Worm (Caenorhabditis elegans) whole organism, L4 larva: ENCODE results near the gene Y75B8A.18.

ENCODE experiments used
- D1046.2 ChIP-seq: fragments of 200-800 bp; sonication (Bioruptor generic); IDR thresholded peaks from 2 replicates; pipeline ENCODE4 v1.3.6; 2022; ENCODE audit warnings: missing genetic modification characterization, missing compliant biosample characterization
- T20F7.1 ChIP-seq: fragments of 200-800 bp; sonication (Bioruptor generic); optimal IDR thresholded peaks from 2 replicates; lab custom pipeline; 2018; ENCODE audit warnings: mild to moderate bottlenecking, missing genetic modification characterization, missing compliant biosample characterization
- Y75B8A.6 ChIP-seq: fragments of 200-800 bp; sonication (Bioruptor generic); IDR thresholded peaks from 2 replicates; pipeline ENCODE4 v1.3.6; 2022; ENCODE audit warnings: missing genetic modification reagents, missing genetic modification characterization, missing compliant biosample characterization
- aha-1 ChIP-seq: fragments of 150-350 bp; peaks from one replicate; lab custom pipeline; 2014; ENCODE audit warnings: missing biosample characterization, missing genetic modification characterization
- cey-2 ChIP-seq: sonication (generic microtip); optimal IDR thresholded peaks from 3 replicates; lab custom pipeline; 2017; ENCODE audit warnings: missing genetic modification characterization, mild to moderate bottlenecking, missing compliant biosample characterization, antibody characterized with exemption, borderline replicate concordance; ENCODE audit not compliant: insufficient read depth
- ctbp-1 ChIP-seq: fragments of 200-800 bp; sonication (Bioruptor generic); IDR thresholded peaks from 2 replicates; pipeline ENCODE4 v1.3.6; 2022; ENCODE audit warnings: missing genetic modification reagents, missing genetic modification characterization, missing compliant biosample characterization
- daf-16 ChIP-seq, 3 experiments: sonication (generic microtip); optimal IDR thresholded peaks; 2 replicates each; lab custom pipeline; 2016 to 2017; ENCODE audit warnings: missing genetic modification characterization in 3 of 3, missing genetic modification reagents in 3 of 3, mild to moderate bottlenecking in 2 of 3, missing compliant biosample characterization in 2 of 3, missing biosample characterization in 1 of 3, moderate library complexity in 1 of 3
- dve-1 ChIP-seq: sonication (generic microtip); optimal IDR thresholded peaks from 2 replicates; lab custom pipeline; 2017; ENCODE audit warnings: antibody characterized with exemption, mild to moderate bottlenecking, missing genetic modification characterization, missing compliant biosample characterization; ENCODE audit not compliant: insufficient read depth
- hmg-1.1 ChIP-seq: fragments of 200-800 bp; sonication (Bioruptor generic); IDR thresholded peaks from 2 replicates; pipeline ENCODE4 v1.3.6; 2022; ENCODE audit warnings: missing genetic modification reagents, missing genetic modification characterization, missing compliant biosample characterization
- lin-29 ChIP-seq: fragments of 200-800 bp; sonication (Bioruptor generic); IDR thresholded peaks from 2 replicates; pipeline ENCODE4 v1.3.6; 2022; ENCODE audit warnings: missing genetic modification reagents, missing genetic modification characterization, missing compliant biosample characterization
- lir-3 ChIP-seq: sonication (generic microtip); optimal IDR thresholded peaks from 2 replicates; lab custom pipeline; 2016; ENCODE audit warnings: mild to moderate bottlenecking, missing genetic modification characterization, missing compliant biosample characterization
- mxl-2 ChIP-seq: fragments of 200-800 bp; sonication (Bioruptor generic); conservative IDR thresholded peaks from 2 replicates; pipeline ENCODE4 v1.3.6; 2022; ENCODE audit warnings: missing genetic modification reagents, missing genetic modification characterization, missing compliant biosample characterization
- nhr-10 ChIP-seq: fragments of 150-350 bp; optimal IDR thresholded peaks from 2 replicates; lab custom pipeline; 2014; ENCODE audit warnings: missing biosample characterization, missing genetic modification characterization
- nhr-102 ChIP-seq: sonication (generic microtip); optimal IDR thresholded peaks from 2 replicates; lab custom pipeline; 2016; ENCODE audit warnings: mild to moderate bottlenecking, missing genetic modification characterization, moderate library complexity, missing compliant biosample characterization
- nhr-42 ChIP-seq: fragments of 200-800 bp; sonication (Bioruptor generic); IDR thresholded peaks from 2 replicates; pipeline ENCODE4 v1.3.6; 2022; ENCODE audit warnings: missing genetic modification characterization, missing compliant biosample characterization
- nhr-48 ChIP-seq: sonication (generic microtip); optimal IDR thresholded peaks from 2 replicates; lab custom pipeline; 2016; ENCODE audit warnings: mild to moderate bottlenecking, missing genetic modification characterization, missing compliant biosample characterization
- pha-4 ChIP-seq, 2 experiments: fragments of 150-350 bp in 1 of 2; fragments of 200-800 bp in 1 of 2; sonication (Bioruptor generic) in 1 of 2; IDR thresholded peaks in 1 of 2; optimal IDR thresholded peaks in 1 of 2; 2 replicates each; pipeline versions ENCODE4 v1.3.6 to Lab custom; 2014 to 2022; ENCODE audit warnings: missing genetic modification characterization in 2 of 2, missing genetic modification reagents in 2 of 2, missing biosample characterization in 1 of 2, missing compliant biosample characterization in 1 of 2
- php-3 ChIP-seq: fragments of 200-800 bp; sonication (Bioruptor generic); IDR thresholded peaks from 2 replicates; pipeline ENCODE4 v1.3.6; 2022; ENCODE audit warnings: missing genetic modification reagents, missing genetic modification characterization, missing compliant biosample characterization
- pqm-1 ChIP-seq: sonication (generic microtip); optimal IDR thresholded peaks from 2 replicates; lab custom pipeline; 2017; ENCODE audit warnings: missing biosample characterization, missing genetic modification characterization
- saeg-2 ChIP-seq: fragments of 200-800 bp; sonication (Bioruptor generic); IDR thresholded peaks from 2 replicates; pipeline ENCODE4 v1.3.6; 2022; ENCODE audit warnings: missing genetic modification reagents, missing genetic modification characterization, missing compliant biosample characterization
- set-16 ChIP-seq: fragments of 200-800 bp; sonication (Bioruptor generic); IDR thresholded peaks from 2 replicates; pipeline ENCODE4 v1.3.6; 2022; ENCODE audit warnings: missing genetic modification reagents, missing genetic modification characterization, missing compliant biosample characterization
- skn-1 ChIP-seq: fragments of 150-350 bp; optimal IDR thresholded peaks from 2 replicates; lab custom pipeline; 2014; ENCODE audit warnings: missing biosample characterization, missing genetic modification characterization
- snpc-1.2 ChIP-seq: fragments of 200-800 bp; sonication (Bioruptor generic); IDR thresholded peaks from 2 replicates; pipeline ENCODE4 v1.3.6; 2022; ENCODE audit warnings: missing genetic modification reagents, missing genetic modification characterization, missing compliant biosample characterization
- spr-1 ChIP-seq: sonication (generic microtip); optimal IDR thresholded peaks from 2 replicates; lab custom pipeline; 2016; ENCODE audit warnings: mild to moderate bottlenecking, missing genetic modification characterization, missing compliant biosample characterization
- tag-97 ChIP-seq: fragments of 200-800 bp; sonication (Bioruptor generic); IDR thresholded peaks from 2 replicates; pipeline ENCODE4 v1.3.6; 2022; ENCODE audit warnings: missing genetic modification characterization, missing compliant biosample characterization
- zag-1 ChIP-seq: fragments of 150-350 bp; optimal IDR thresholded peaks from 2 replicates; lab custom pipeline; 2014; ENCODE audit warnings: missing biosample characterization, missing genetic modification characterization
- zfp-3 ChIP-seq: fragments of 200-800 bp; sonication (Bioruptor generic); conservative IDR thresholded peaks from 2 replicates; pipeline ENCODE4 v1.3.6; 2022; ENCODE audit warnings: missing genetic modification reagents, missing genetic modification characterization, missing compliant biosample characterization
- zip-11 ChIP-seq: fragments of 200-800 bp; sonication (Bioruptor generic); IDR thresholded peaks from 2 replicates; pipeline ENCODE4 v1.3.6; 2022; ENCODE audit warnings: missing genetic modification characterization, missing compliant biosample characterization
- zip-2 ChIP-seq: fragments of 150-350 bp; optimal IDR thresholded peaks from 2 replicates; lab custom pipeline; 2014; ENCODE audit warnings: missing biosample characterization, missing genetic modification characterization
- ztf-11 ChIP-seq: fragments of 150-350 bp; optimal IDR thresholded peaks from 2 replicates; lab custom pipeline; 2014; ENCODE audit warnings: missing biosample characterization, missing genetic modification characterization

Y75B8A.18 gene

DNA sequence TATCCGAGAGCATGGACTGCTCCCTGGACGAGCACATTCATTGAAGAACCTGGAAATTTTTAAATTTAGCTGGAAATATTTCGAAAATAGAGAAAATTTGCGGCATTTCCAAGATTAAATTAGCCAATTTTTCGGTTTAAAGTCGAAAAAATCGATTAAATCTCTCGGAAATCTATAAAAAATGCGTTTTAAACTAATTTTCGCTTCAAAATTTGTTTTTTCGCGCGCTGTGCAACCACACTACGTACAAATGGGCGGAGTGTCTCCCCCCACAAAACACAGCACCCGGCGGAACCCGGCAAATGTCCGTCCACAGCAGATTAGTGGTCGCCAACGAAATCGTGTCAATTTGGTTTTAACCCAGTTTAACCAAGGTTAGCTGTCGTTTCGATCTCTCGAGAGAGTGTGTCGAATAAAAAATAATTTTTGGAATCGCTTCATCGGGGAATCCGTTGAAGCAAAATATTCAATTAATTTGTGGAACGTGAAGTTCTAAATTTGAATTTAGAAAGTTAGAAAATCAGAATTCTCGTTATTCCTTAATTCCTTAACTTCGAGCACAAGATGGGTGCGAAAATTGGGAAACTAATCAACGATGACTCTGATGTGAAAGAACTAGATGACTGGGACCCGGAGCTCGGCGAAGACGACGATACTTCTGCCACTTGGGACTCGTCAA lies 24.2 kb upstream of the Y75B8A.18 start, which contains the start of the genes tim-1 and Y75B8A.23 (continued):
- TF ChIP-seq zag-1 (tag; lab: Kevin White, UChicago) (no peak), saeg-2 (no peak), hmg-1.1 (GFP tag; lab: Robert Waterston, UW) (peak; percentile 91), zfp-3 (GFP tag; lab: Robert Waterston, UW) (peak; percentile 91), lir-3 (tag; lab: Kevin White, UChicago) (peak; percentile 37), pha-4 (GFP tag; IDR thresholded peaks at IDR 0.05; lab: Robert Waterston, UW) (peak; percentile 81; the same call in 1 of the 2 replicates), pha-4 (tag; optimal IDR thresholded peaks at IDR 0.05; lab: Kevin White, UChicago) (no peak), nhr-10 (tag; lab: Kevin White, UChicago) (no peak), Y75B8A.6 (GFP tag; lab: Robert Waterston, UW) (no peak), zip-2 (tag; lab: Kevin White, UChicago) (peak; percentile 60), cey-2 (tag; lab: Kevin White, UChicago) (no peak), php-3 (GFP tag; lab: Robert Waterston, UW) (peak; percentile 50; the same call in 1 of the 2 replicates), T20F7.1 (GFP tag; lab: Kevin White, UChicago) (no peak), spr-1 (tag; lab: Kevin White, UChicago) (peak; percentile 86), zip-11 (GFP tag; lab: Robert Waterston, UW) (no peak), ctbp-1 (GFP tag; lab: Robert Waterston, UW) (peak; percentile 85)

DNA sequence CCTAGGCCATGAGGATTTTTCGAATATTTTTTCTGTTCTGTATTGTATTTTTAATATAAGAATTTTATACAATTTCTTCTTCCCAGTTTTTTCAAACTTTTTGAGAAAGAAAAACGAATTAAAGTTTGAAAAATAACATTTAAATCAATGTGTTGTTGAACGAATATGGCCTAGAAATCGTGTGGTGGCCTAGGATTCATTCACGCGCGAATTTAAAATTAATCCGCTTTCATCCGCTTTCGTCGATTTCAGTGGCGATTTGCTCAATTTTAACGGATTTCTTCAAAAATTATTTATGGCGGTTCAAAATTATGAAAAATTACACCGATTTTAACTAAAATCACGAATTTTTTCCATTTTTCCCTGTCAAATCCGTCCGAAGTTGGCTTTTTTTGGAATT lies 21.3 kb upstream of the Y75B8A.18 start:
- no peak for TF ChIP-seq nhr-102 (tag; lab: Kevin White, UChicago)
- TF ChIP-seq cey-2 (tag; lab: Kevin White, UChicago): no peak
- TF ChIP-seq saeg-2: no peak
- TF ChIP-seq skn-1 (tag; lab: Kevin White, UChicago): no peak
- no peak for TF ChIP-seq D1046.2 (GFP tag; lab: Robert Waterston, UW)
- no peak for TF ChIP-seq pqm-1 (tag; lab: Kevin White, UChicago)

DNA sequence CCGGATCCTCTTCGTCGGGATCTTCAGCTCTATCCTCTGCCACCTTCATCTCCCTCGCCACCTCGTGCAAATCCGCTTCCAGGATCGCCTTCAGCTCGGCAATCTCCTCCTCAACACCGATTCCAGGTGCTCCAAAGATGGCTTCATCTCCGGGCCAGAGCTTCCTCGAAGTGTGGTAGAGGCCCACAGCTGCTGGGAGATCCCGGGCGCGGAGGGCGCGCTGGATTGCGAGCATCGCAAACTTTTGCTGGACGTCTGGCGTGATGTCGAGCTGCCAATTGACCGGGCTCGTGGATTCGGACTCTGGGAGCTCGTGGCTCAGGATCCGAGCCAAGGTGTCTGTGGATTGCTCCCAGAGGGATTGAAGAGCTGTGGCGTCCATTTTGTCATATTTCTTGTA lies 19.5 kb upstream of the Y75B8A.18 start:
- peak; percentile 96 for TF ChIP-seq set-16 (GFP tag; lab: Robert Waterston, UW)
- TF ChIP-seq nhr-48 (tag; lab: Kevin White, UChicago): no peak
- no peak for TF ChIP-seq zag-1 (tag; lab: Kevin White, UChicago)
- TF ChIP-seq T20F7.1 (GFP tag; lab: Kevin White, UChicago): no peak

DNA sequence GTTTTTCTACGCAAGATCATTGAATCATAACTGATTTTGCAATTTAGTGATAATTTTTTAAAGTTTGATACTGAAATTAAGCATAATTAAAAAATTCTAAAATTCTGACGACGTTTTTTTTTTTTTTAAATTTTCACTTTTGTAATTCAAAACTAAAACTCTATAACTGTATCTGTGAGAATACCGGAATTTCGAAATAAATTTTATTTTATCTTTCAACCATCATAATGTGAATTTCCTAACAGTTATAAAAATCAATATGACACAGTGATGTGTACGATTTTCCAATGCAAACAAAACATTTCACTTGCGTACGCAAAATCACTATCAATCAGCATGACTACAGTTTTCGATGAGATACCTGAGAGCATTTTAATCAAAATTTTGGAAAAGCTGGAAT lies 9.9 kb upstream of the Y75B8A.18 start, which contains the start of the genes grl-15 and fbxa-89:
Gene grl-15 (minus strand): TSS at position 101 of the 400 bp plus-strand sequence.
Gene fbxa-89 (plus strand): TSS at position 271 of the 400 bp plus-strand sequence.
- no peak for TF ChIP-seq lin-29 (GFP tag; lab: Robert Waterston, UW)
- no peak for TF ChIP-seq tag-97 (GFP tag; lab: Robert Waterston, UW)
- TF ChIP-seq daf-16 (GFP tag; optimal IDR thresholded peaks at IDR 0.05; lab: Kevin White, UChicago): no peak
- TF ChIP-seq daf-16 (tag; optimal IDR thresholded peaks at IDR 0.05; lab: Kevin White, UChicago): peak; percentile 45
- TF ChIP-seq dve-1 (tag; lab: Kevin White, UChicago): peak; percentile 34
- no peak for TF ChIP-seq nhr-42 (GFP tag; lab: Robert Waterston, UW)
- TF ChIP-seq aha-1 (tag; lab: Kevin White, UChicago): peak; percentile 51
- no peak for TF ChIP-seq D1046.2 (GFP tag; lab: Robert Waterston, UW)

DNA sequence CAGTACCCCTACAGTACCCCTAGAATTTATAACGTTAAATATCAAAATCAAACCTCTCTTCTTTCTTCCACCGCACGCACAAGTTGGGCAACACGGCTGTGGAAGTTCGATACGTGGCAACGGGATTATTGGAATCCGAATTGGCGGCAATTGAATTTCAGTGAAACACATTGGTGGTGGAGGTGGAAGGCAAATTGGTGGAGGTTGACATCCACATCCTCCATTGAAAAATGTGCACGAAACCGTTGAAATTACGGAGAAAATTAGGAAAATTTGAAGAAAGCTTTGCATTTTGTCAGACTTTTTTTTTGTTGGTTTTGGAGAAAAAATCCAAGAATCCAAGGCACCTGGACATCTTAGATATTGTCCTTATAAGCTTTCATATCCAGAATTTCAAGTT lies 9.3 kb upstream of the Y75B8A.18 start:
- TF ChIP-seq nhr-48 (tag; lab: Kevin White, UChicago) (no peak), aha-1 (tag; lab: Kevin White, UChicago) (peak; percentile 91)

DNA sequence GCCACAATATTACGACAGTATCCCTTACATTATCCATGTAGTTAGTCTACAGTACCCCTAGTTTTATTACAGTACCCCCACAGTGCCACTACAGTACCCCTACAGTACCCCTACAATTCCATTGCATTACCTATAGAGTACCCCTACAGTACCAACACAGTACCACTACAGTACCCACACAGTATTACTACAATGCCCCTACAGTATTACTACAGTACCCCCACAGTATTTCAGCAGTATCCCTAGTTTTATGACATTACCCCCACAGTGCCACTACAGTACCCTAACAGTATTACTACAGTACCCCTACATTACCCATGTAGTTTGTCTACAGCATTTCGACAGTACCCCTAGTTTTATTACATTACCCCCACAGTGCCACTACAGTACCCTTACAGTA lies 7.5 kb upstream of the Y75B8A.18 start:
- TF ChIP-seq ztf-11: no peak
- no peak for TF ChIP-seq mxl-2 (GFP tag; lab: Robert Waterston, UW)
- TF ChIP-seq snpc-1.2: no peak
- TF ChIP-seq saeg-2: no peak
